Worm (Caenorhabditis elegans) whole organism, L3 larva: ENCODE measurements around the gene str-211.

Experiments used
- R02D3.7 ChIP-seq: fragments of 150-350 bp; optimal IDR thresholded peaks from 2 replicates; lab custom pipeline; 2014; ENCODE audit warnings: missing biosample characterization, missing genetic modification characterization
- ZK546.5 ChIP-seq: sonication (generic microtip); optimal IDR thresholded peaks from 2 replicates; lab custom pipeline; 2017; ENCODE audit warnings: missing biosample characterization, missing genetic modification characterization
- aly-2 ChIP-seq: fragments of 150-350 bp; optimal IDR thresholded peaks from 2 replicates; lab custom pipeline; 2014; ENCODE audit warnings: missing biosample characterization, missing genetic modification characterization
- ama-1 ChIP-seq: fragments of 150-350 bp; optimal IDR thresholded peaks from 2 replicates; lab custom pipeline; 2018
- ceh-82 ChIP-seq: fragments of 150-350 bp; optimal IDR thresholded peaks from 2 replicates; lab custom pipeline; 2014; ENCODE audit warnings: missing biosample characterization, missing genetic modification characterization
- ceh-9 ChIP-seq: sonication (generic microtip); optimal IDR thresholded peaks from 2 replicates; lab custom pipeline; 2018; ENCODE audit warnings: missing biosample characterization, missing genetic modification characterization
- daf-12 ChIP-seq: fragments of 150-350 bp; optimal IDR thresholded peaks from 2 replicates; lab custom pipeline; 2014; ENCODE audit warnings: missing biosample characterization, missing genetic modification reagents, missing genetic modification characterization
- egl-27 ChIP-seq: sonication (generic microtip); optimal IDR thresholded peaks from 4 replicates; lab custom pipeline; 2017; ENCODE audit warnings: missing biosample characterization, missing genetic modification reagents, missing genetic modification characterization
- egl-5 ChIP-seq: fragments of 150-350 bp; optimal IDR thresholded peaks from 2 replicates; lab custom pipeline; 2017; ENCODE audit warnings: missing biosample characterization, missing genetic modification reagents, missing genetic modification characterization, inconsistent platforms
- elt-1 ChIP-seq: fragments of 150-350 bp; optimal IDR thresholded peaks from 2 replicates; lab custom pipeline; 2014; ENCODE audit warnings: missing biosample characterization, missing genetic modification characterization
- elt-2 ChIP-seq: sonication (generic microtip); optimal IDR thresholded peaks from 2 replicates; lab custom pipeline; 2016; ENCODE audit warnings: missing genetic modification reagents, mild to moderate bottlenecking, missing genetic modification characterization, missing compliant biosample characterization
- elt-3 ChIP-seq, 3 experiments: fragments of 150-350 bp in 1 of 3; sonication (generic microtip) in 2 of 3; optimal IDR thresholded peaks; 2 replicates in 2 of 3; 4 replicates in 1 of 3; lab custom pipeline; 2014 to 2017; ENCODE audit warnings: missing biosample characterization in 3 of 3, missing genetic modification characterization in 3 of 3
- eor-1 ChIP-seq, 2 experiments: fragments of 150-350 bp; optimal IDR thresholded peaks; 2 replicates each; lab custom pipeline; 2014 to 2018; ENCODE audit warnings: missing biosample characterization in 2 of 2, missing genetic modification characterization in 2 of 2
- fkh-2 ChIP-seq: fragments of 150-350 bp; optimal IDR thresholded peaks from 2 replicates; lab custom pipeline; 2014; ENCODE audit warnings: missing biosample characterization, missing genetic modification reagents, missing genetic modification characterization
- fos-1 ChIP-seq: fragments of 150-350 bp; optimal IDR thresholded peaks from 2 replicates; lab custom pipeline; 2014; ENCODE audit warnings: missing biosample characterization, missing genetic modification characterization
- jun-1 ChIP-seq: fragments of 150-350 bp; optimal IDR thresholded peaks from 2 replicates; lab custom pipeline; 2014; ENCODE audit warnings: missing biosample characterization, missing genetic modification reagents, missing genetic modification characterization
- lin-15B ChIP-seq: fragments of 150-350 bp; optimal IDR thresholded peaks from 2 replicates; lab custom pipeline; 2014; ENCODE audit warnings: missing biosample characterization, missing genetic modification characterization
- lsy-12 ChIP-seq: sonication (generic microtip); optimal IDR thresholded peaks from 2 replicates; lab custom pipeline; 2016; ENCODE audit warnings: mild to moderate bottlenecking, missing genetic modification characterization, missing compliant biosample characterization
- nhr-23 ChIP-seq: fragments of 150-350 bp; optimal IDR thresholded peaks from 2 replicates; lab custom pipeline; 2014; ENCODE audit warnings: missing biosample characterization, missing genetic modification reagents, missing genetic modification characterization
- nhr-237 ChIP-seq: fragments of 150-350 bp; optimal IDR thresholded peaks from 2 replicates; lab custom pipeline; 2014; ENCODE audit warnings: missing biosample characterization, missing genetic modification characterization
- nhr-25 ChIP-seq: sonication (generic microtip); optimal IDR thresholded peaks from 2 replicates; lab custom pipeline; 2017; ENCODE audit warnings: missing biosample characterization, missing genetic modification characterization
- nhr-28 ChIP-seq: fragments of 150-350 bp; optimal IDR thresholded peaks from 2 replicates; lab custom pipeline; 2014; ENCODE audit warnings: missing biosample characterization, missing genetic modification characterization
- nhr-43 ChIP-seq: sonication (generic microtip); optimal IDR thresholded peaks from 2 replicates; lab custom pipeline; 2016; ENCODE audit warnings: mild to moderate bottlenecking, missing genetic modification characterization, missing compliant biosample characterization; ENCODE audit not compliant: poor library complexity, severe bottlenecking
- nhr-76 ChIP-seq: fragments of 150-350 bp; sonication (generic microtip); optimal IDR thresholded peaks from 5 replicates; lab custom pipeline; 2014; ENCODE audit warnings: missing biosample characterization, missing genetic modification characterization
- nhr-77 ChIP-seq: fragments of 150-350 bp; optimal IDR thresholded peaks from 2 replicates; lab custom pipeline; 2014; ENCODE audit warnings: missing biosample characterization, missing genetic modification characterization
- pqm-1 ChIP-seq: fragments of 150-350 bp; optimal IDR thresholded peaks from 2 replicates; lab custom pipeline; 2017; ENCODE audit warnings: missing biosample characterization, missing genetic modification characterization, inconsistent platforms
- skn-1 ChIP-seq: fragments of 150-350 bp; optimal IDR thresholded peaks from 2 replicates; lab custom pipeline; 2014; ENCODE audit warnings: missing biosample characterization, missing genetic modification characterization
- tbx-2 ChIP-seq: sonication (generic microtip); optimal IDR thresholded peaks from 2 replicates; lab custom pipeline; 2016; ENCODE audit warnings: mild to moderate bottlenecking, missing genetic modification characterization, missing compliant biosample characterization
- unc-39 ChIP-seq: sonication (generic microtip); optimal IDR thresholded peaks from 4 replicates; lab custom pipeline; 2017; ENCODE audit warnings: missing biosample characterization, missing genetic modification characterization
- unc-62 ChIP-seq: fragments of 150-350 bp; sonication (generic microtip); optimal IDR thresholded peaks from 4 replicates; lab custom pipeline; 2014; ENCODE audit warnings: missing biosample characterization, missing genetic modification reagents, missing genetic modification characterization
- ztf-11 ChIP-seq: fragments of 150-350 bp; optimal IDR thresholded peaks from 2 replicates; lab custom pipeline; 2014; ENCODE audit warnings: missing biosample characterization, missing genetic modification characterization

str-211 gene

DNA sequence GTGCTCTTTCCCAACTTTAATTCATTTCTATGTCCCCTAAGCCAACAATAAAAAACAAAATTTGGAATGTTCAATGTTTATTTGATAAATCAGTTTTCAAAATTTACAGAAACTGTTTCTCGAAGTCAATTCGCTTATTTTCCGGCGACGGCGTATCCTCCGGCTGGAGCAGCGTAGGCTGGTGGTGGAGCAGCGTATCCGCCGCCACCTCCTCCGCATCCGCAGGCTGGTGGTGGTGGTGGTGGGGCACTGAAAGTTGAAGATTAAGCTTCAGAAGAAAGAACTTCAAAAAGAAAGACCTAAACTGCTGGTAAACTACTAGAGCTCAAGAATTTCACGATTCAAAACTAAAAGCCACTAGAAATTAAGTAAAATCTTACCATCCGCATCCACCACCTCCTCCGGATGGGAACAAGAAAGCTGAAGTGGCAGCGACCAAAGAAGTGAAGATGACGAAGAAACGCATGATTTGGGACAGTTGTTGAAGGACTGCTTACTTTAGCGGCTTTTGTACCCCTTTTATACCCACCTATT is 26.0 kb downstream of the str-211 start, which contains the start of gene C02E7.7:
Gene C02E7.7 (minus strand): TSS at position 484 of the 534 bp plus-strand sequence.
- TF ChIP-seq ztf-11, result no peak
- TF ChIP-seq aly-2 (tag; lab: Kevin White, UChicago), result no peak
- no peak for TF ChIP-seq nhr-77
- no peak for TF ChIP-seq egl-27 (tag; lab: Kevin White, UChicago)
- no peak for TF ChIP-seq daf-12
- TF ChIP-seq fos-1, result no peak
- no peak for TF ChIP-seq ZK546.5
- no peak for TF ChIP-seq ceh-9
- no peak for TF ChIP-seq lin-15B (tag; lab: Kevin White, UChicago)
- TF ChIP-seq nhr-43 (tag; lab: Kevin White, UChicago), result no peak
- TF ChIP-seq jun-1, result no peak
- no peak for TF ChIP-seq egl-5 (tag; lab: Kevin White, UChicago)
- TF ChIP-seq elt-1, result no peak
- no peak for TF ChIP-seq nhr-76 (tag; lab: Kevin White, UChicago)
- no peak for TF ChIP-seq tbx-2 (tag; lab: Kevin White, UChicago)
- no peak for TF ChIP-seq elt-2

DNA sequence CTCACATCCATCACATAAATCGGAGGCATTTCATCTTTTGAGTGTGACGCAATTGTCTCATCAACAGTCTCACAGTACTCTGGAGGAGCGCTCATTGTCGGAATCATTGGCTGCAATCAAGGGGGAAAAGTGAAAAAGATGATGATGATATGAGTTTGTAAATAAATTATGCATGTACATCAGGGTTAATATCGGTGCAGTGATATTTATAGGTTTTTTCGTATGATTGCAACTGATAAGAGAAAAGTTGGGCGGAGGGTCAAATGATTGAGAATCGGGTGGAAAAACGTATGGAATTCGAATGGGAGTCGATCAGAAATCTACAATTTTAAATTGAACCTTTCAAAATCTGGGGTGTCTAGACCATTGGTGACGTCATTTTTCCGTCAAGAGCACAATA is 29.2 kb downstream of the str-211 start, which contains the start of gene H23N18.6:
Gene H23N18.6 (minus strand): TSS at position 201 of the 400 bp plus-strand sequence.
- TF ChIP-seq pqm-1 (tag; lab: Kevin White, UChicago) (peak; percentile 26), unc-39 (tag; lab: Kevin White, UChicago) (no peak), elt-2 (peak; percentile 72)

DNA sequence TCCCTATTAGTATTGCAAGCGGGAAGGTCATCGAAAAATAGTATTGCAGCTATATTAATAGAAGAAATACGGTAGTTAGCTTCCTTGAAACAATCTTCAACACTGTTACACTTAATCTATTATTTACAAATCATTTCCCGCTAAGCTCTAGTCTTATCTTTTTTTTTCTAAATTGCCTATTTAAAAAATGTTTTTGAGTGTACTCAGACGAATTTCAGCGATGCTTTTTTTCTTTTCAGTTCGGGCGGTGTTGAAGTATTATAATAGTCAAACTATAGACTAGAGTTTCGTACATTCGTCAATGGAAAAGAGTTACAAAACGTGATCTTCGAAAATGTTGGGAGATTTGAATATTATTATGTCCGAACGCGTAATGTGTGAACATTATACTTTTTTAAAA is 30.3 kb downstream of the str-211 start:
- no peak for TF ChIP-seq nhr-43 (tag; lab: Kevin White, UChicago)
- no peak for TF ChIP-seq elt-3 (tag; optimal IDR thresholded peaks at IDR 0.05; lab: Kevin White, UChicago)
- no peak for TF ChIP-seq ztf-11
- no peak for TF ChIP-seq nhr-77
- no peak for TF ChIP-seq R02D3.7 (tag; lab: Kevin White, UChicago)
- TF ChIP-seq lsy-12 (tag; lab: Kevin White, UChicago), result no peak
- TF ChIP-seq ama-1 (lab: Kevin White, UChicago), result no peak
- no peak for TF ChIP-seq tbx-2 (tag; lab: Kevin White, UChicago)
- TF ChIP-seq eor-1 (tag; optimal IDR thresholded peaks at IDR 0.05; lab: Kevin White, UChicago), result no peak
- TF ChIP-seq aly-2 (tag; lab: Kevin White, UChicago), result no peak
- no peak for TF ChIP-seq egl-5 (tag; lab: Kevin White, UChicago)

DNA sequence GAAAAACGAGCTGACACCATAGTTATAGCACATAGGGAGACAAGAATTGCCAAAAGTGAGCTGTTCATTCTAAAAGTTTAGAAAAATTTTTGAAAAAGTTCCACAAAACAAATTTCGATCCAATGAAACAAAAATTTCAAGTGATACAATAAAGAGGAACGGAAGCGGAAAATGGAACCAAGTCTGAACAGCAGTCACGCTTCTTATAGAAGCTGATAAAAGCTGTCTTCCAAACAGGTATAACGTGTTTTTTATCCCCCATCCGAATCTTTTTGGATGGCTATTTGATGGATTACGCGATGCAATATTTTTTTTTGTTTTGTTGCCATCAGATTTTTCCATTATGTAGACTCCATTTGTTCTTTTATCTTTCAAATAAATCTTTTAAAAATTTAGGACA is 31.8 kb downstream of the str-211 start, which contains the start of gene H23N18.5:
Gene H23N18.5 (minus strand): TSS at position 69 of the 400 bp plus-strand sequence.
- TF ChIP-seq unc-62 (GFP tag; lab: Kevin White, UChicago) (no peak), nhr-23 (peak; percentile 30), skn-1 (tag; lab: Kevin White, UChicago) (no peak), nhr-43 (tag; lab: Kevin White, UChicago) (peak; percentile 77), ceh-82 (tag; lab: Kevin White, UChicago) (no peak), elt-1 (peak; percentile 62)

DNA sequence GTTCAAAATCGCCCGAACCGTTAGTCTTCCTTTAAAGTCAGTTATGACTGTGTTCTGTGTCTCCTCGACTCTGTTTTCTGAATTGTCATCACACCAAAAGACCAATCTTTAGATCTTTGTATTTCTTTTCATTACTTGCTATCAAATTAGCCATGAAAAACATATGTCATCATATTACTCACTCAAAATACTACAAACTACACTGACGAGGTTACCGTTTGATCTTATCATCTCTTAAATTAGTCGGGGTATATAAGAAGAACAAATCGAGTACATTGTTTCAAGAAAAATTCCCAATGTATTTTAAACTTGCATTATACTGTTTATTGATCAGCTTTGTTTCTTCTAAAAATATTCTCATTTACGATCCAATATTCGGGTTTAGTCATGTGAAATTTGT is 35.5 kb downstream of the str-211 start, which contains the start of gene ugt-13:
Gene ugt-13 (plus strand): TSS at position 294 of the 400 bp plus-strand sequence.
- TF ChIP-seq jun-1 (no peak), nhr-28 (no peak), fkh-2 (tag; lab: Kevin White, UChicago) (no peak), eor-1 (tag; optimal IDR thresholded peaks at IDR 0.05; lab: Kevin White, UChicago) (no peak), elt-3 (tag; optimal IDR thresholded peaks at IDR 0.05; lab: Kevin White, UChicago) (peak in 1 of 3 experiments; percentile 43), nhr-23 (peak; percentile 54), nhr-25 (tag; lab: Kevin White, UChicago) (peak; percentile 58), fos-1 (no peak), nhr-43 (tag; lab: Kevin White, UChicago) (peak; percentile 49), egl-5 (tag; lab: Kevin White, UChicago) (no peak), elt-1 (peak; percentile 9), egl-27 (tag; lab: Kevin White, UChicago) (no peak), ceh-82 (tag; lab: Kevin White, UChicago) (no peak), nhr-237 (tag; lab: Kevin White, UChicago) (no peak), lin-15B (tag; lab: Kevin White, UChicago) (no peak), daf-12 (no peak)
- TF ChIP-seq, all 47 proteins: peak for 5
